Worm (Caenorhabditis elegans): Measurements from ENCODE around the gene spe-39.

DNA sequence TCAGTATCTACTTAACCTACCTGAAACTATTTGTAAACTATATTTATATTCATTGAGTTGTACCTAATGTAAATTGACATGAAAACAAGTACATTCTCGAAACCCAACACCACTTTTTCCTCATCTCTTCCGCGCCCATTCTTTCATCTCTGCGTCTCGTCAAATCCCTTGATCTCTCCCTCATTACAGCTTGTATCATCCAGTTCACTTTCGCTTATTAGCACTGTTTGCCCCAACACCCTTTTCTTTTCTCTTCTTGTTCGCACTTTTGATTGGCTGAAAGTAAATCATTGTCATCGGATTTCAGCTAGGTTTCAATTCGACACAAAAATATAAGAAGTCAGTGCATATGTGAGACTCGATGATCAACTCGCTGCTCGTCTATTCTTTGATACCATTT, 40.5 kb upstream of the spe-39 start, which contains the start of gene T25F10.3:
- TF ChIP-seq nhr-43 (tag; optimal IDR thresholded peaks at IDR 0.05; ENCODE audit: poor library complexity, severe bottlenecking) (no peak), ama-1 (optimal IDR thresholded peaks at IDR 0.05) (no peak), ztf-4 (tag; optimal IDR thresholded peaks at IDR 0.05) (no peak), lin-39 (tag; optimal IDR thresholded peaks at IDR 0.05) (no peak), elt-2 (tag; optimal IDR thresholded peaks at IDR 0.05) (no peak), ceh-82 (tag; optimal IDR thresholded peaks at IDR 0.05) (no peak), unc-39 (tag; optimal IDR thresholded peaks at IDR 0.05) (no peak), nhr-76 (tag; optimal IDR thresholded peaks at IDR 0.05) (no peak), nhr-237 (tag; optimal IDR thresholded peaks at IDR 0.05) (no peak), pqm-1 (tag; optimal IDR thresholded peaks at IDR 0.05) (no peak), nhr-12 (tag; optimal IDR thresholded peaks at IDR 0.05) (no peak), aly-2 (tag; optimal IDR thresholded peaks at IDR 0.05) (no peak)
